Worm (Caenorhabditis elegans) whole organism, mixed stage, embryonic: Measurements from ENCODE around the gene K03B8.4.

Experiments used
- M03D4.4 ChIP-seq: sonication (generic microtip); optimal IDR thresholded peaks from 2 replicates; lab custom pipeline; 2017; ENCODE audit warnings: mild to moderate bottlenecking, missing genetic modification characterization, missing compliant biosample characterization
- bed-3 ChIP-seq: fragments of 200-800 bp; sonication (Bioruptor generic); optimal IDR thresholded peaks from 3 replicates; lab custom pipeline; 2018; ENCODE audit warnings: mild to moderate bottlenecking, missing genetic modification characterization, moderate library complexity, missing compliant biosample characterization
- blmp-1 ChIP-seq: fragments of 150-350 bp; optimal IDR thresholded peaks from 2 replicates; lab custom pipeline; 2014; ENCODE audit warnings: missing biosample characterization, missing genetic modification characterization
- ceh-39 ChIP-seq: fragments of 150-350 bp; optimal IDR thresholded peaks from 2 replicates; lab custom pipeline; 2014; ENCODE audit warnings: missing biosample characterization, missing genetic modification characterization
- ceh-43 ChIP-seq: fragments of 200-800 bp; sonication (Bioruptor generic); optimal IDR thresholded peaks from 2 replicates; lab custom pipeline; 2018; ENCODE audit warnings: mild to moderate bottlenecking, missing genetic modification characterization, moderate library complexity, missing compliant biosample characterization
- ceh-83 ChIP-seq: fragments of 200-800 bp; sonication (Bioruptor generic); optimal IDR thresholded peaks from 2 replicates; lab custom pipeline; 2018; ENCODE audit warnings: mild to moderate bottlenecking, missing genetic modification characterization, missing compliant biosample characterization
- ces-1 ChIP-seq: fragments of 150-350 bp; optimal IDR thresholded peaks from 2 replicates; lab custom pipeline; 2014; ENCODE audit warnings: missing biosample characterization, missing genetic modification reagents, missing genetic modification characterization
- cnd-1 ChIP-seq: fragments of 200-800 bp; sonication (Bioruptor generic); optimal IDR thresholded peaks from 2 replicates; lab custom pipeline; 2018; ENCODE audit warnings: mild to moderate bottlenecking, missing genetic modification characterization, missing compliant biosample characterization
- drap-1 ChIP-seq: fragments of 200-800 bp; sonication (Bioruptor generic); optimal IDR thresholded peaks from 3 replicates; lab custom pipeline; 2018; ENCODE audit warnings: mild to moderate bottlenecking, missing genetic modification characterization, missing compliant biosample characterization
- elt-1 ChIP-seq: sonication (generic microtip); optimal IDR thresholded peaks from 2 replicates; lab custom pipeline; 2017; ENCODE audit warnings: missing genetic modification characterization, mild to moderate bottlenecking, missing compliant biosample characterization, antibody characterized with exemption, moderate library complexity, borderline replicate concordance; ENCODE audit not compliant: insufficient read depth
- elt-3 ChIP-seq: fragments of 150-350 bp; optimal IDR thresholded peaks from 2 replicates; lab custom pipeline; 2014; ENCODE audit warnings: missing biosample characterization, missing genetic modification characterization
- flh-1 ChIP-seq: fragments of 200-800 bp; sonication (Bioruptor generic); optimal IDR thresholded peaks from 2 replicates; lab custom pipeline; 2018; ENCODE audit warnings: mild to moderate bottlenecking, missing genetic modification characterization, moderate library complexity, missing compliant biosample characterization
- ham-2 ChIP-seq: fragments of 200-800 bp; sonication (Bioruptor generic); optimal IDR thresholded peaks from 2 replicates; lab custom pipeline; 2018; ENCODE audit warnings: mild to moderate bottlenecking, missing genetic modification characterization, missing compliant biosample characterization
- hlh-1 ChIP-seq: fragments of 150-350 bp; optimal IDR thresholded peaks from 2 replicates; lab custom pipeline; 2014; ENCODE audit warnings: missing biosample characterization, missing genetic modification reagents, missing genetic modification characterization
- lin-13 ChIP-seq: fragments of 150-350 bp; optimal IDR thresholded peaks from 2 replicates; lab custom pipeline; 2014; ENCODE audit warnings: missing biosample characterization, missing genetic modification characterization
- lin-32 ChIP-seq: fragments of 200-800 bp; sonication (Bioruptor generic); optimal IDR thresholded peaks from 2 replicates; lab custom pipeline; 2018; ENCODE audit warnings: mild to moderate bottlenecking, missing genetic modification characterization, missing compliant biosample characterization
- lsy-2 ChIP-seq: fragments of 150-350 bp; optimal IDR thresholded peaks from 2 replicates; lab custom pipeline; 2014; ENCODE audit warnings: missing biosample characterization, missing genetic modification characterization
- mab-5 ChIP-seq: fragments of 150-350 bp; optimal IDR thresholded peaks from 2 replicates; lab custom pipeline; 2014; ENCODE audit warnings: missing biosample characterization, missing genetic modification characterization
- mep-1 ChIP-seq: fragments of 150-350 bp; optimal IDR thresholded peaks from 2 replicates; lab custom pipeline; 2017; ENCODE audit warnings: missing biosample characterization, missing genetic modification reagents, missing genetic modification characterization, inconsistent platforms
- nhr-2 ChIP-seq: fragments of 150-350 bp; optimal IDR thresholded peaks from 2 replicates; lab custom pipeline; 2014; ENCODE audit warnings: missing biosample characterization, missing genetic modification characterization
- nhr-237 ChIP-seq: fragments of 150-350 bp; optimal IDR thresholded peaks from 2 replicates; lab custom pipeline; 2014; ENCODE audit warnings: missing biosample characterization, missing genetic modification characterization
- nhr-28 ChIP-seq: fragments of 150-350 bp; optimal IDR thresholded peaks from 2 replicates; lab custom pipeline; 2014; ENCODE audit warnings: missing biosample characterization, missing genetic modification characterization
- nhr-76 ChIP-seq: sonication (generic microtip); optimal IDR thresholded peaks from 2 replicates; lab custom pipeline; 2017; ENCODE audit warnings: missing biosample characterization, missing genetic modification characterization
- pha-4 ChIP-seq: fragments of 150-350 bp; optimal IDR thresholded peaks from 2 replicates; lab custom pipeline; 2018; ENCODE audit warnings: missing biosample characterization, missing genetic modification reagents, missing genetic modification characterization
- sem-2 ChIP-seq: fragments of 200-800 bp; sonication (Bioruptor generic); optimal IDR thresholded peaks from 2 replicates; lab custom pipeline; 2018; ENCODE audit warnings: mild to moderate bottlenecking, missing genetic modification characterization, missing compliant biosample characterization
- snpc-4 ChIP-seq: fragments of 150-350 bp; optimal IDR thresholded peaks from 2 replicates; lab custom pipeline; 2014; ENCODE audit warnings: missing biosample characterization, missing genetic modification characterization
- sptf-1 ChIP-seq: sonication (generic microtip); optimal IDR thresholded peaks from 2 replicates; lab custom pipeline; 2017; ENCODE audit warnings: mild to moderate bottlenecking, missing genetic modification characterization, moderate library complexity, missing compliant biosample characterization
- tbx-8 ChIP-seq: fragments of 200-800 bp; sonication (Bioruptor generic); optimal IDR thresholded peaks from 2 replicates; lab custom pipeline; 2018; ENCODE audit warnings: mild to moderate bottlenecking, missing genetic modification characterization, moderate library complexity, missing compliant biosample characterization
- unc-120 ChIP-seq: sonication (generic microtip); optimal IDR thresholded peaks from 2 replicates; lab custom pipeline; 2017; ENCODE audit warnings: missing genetic modification characterization, missing compliant biosample characterization; ENCODE audit not compliant: poor library complexity, severe bottlenecking
- unc-39 ChIP-seq: fragments of 150-350 bp; optimal IDR thresholded peaks from 2 replicates; lab custom pipeline; 2014; ENCODE audit warnings: missing biosample characterization, missing genetic modification characterization
- unc-62 ChIP-seq: fragments of 150-350 bp; optimal IDR thresholded peaks from 2 replicates; lab custom pipeline; 2014; ENCODE audit warnings: missing biosample characterization, missing genetic modification reagents, missing genetic modification characterization
- ztf-11 ChIP-seq: fragments of 150-350 bp; optimal IDR thresholded peaks from 2 replicates; lab custom pipeline; 2014; ENCODE audit warnings: missing biosample characterization, missing genetic modification characterization

K03B8.4 gene

ce11 chrV:11412125-11412524 lies 17.2 kb upstream of the K03B8.4 start:
- TF ChIP-seq nhr-2 (tag; lab: Kevin White, UChicago) = no peak
- no peak for TF ChIP-seq drap-1
- no peak for TF ChIP-seq sptf-1 (tag; lab: Kevin White, UChicago)
- TF ChIP-seq lin-32 (GFP tag; lab: Kevin White, UChicago) = no peak
- TF ChIP-seq nhr-28 (tag; lab: Kevin White, UChicago) = no peak
- TF ChIP-seq ceh-39 (tag; lab: Kevin White, UChicago) = no peak
- no peak for TF ChIP-seq blmp-1 (tag; lab: Kevin White, UChicago)
- no peak for TF ChIP-seq snpc-4
- no peak for TF ChIP-seq unc-120 (tag; lab: Kevin White, UChicago)
- TF ChIP-seq bed-3 (GFP tag; lab: Kevin White, UChicago) = no peak
- TF ChIP-seq mab-5 (tag; lab: Kevin White, UChicago) = no peak
- TF ChIP-seq nhr-237 = no peak
- no peak for TF ChIP-seq ceh-83
- no peak for TF ChIP-seq mep-1

- no peak for TF ChIP-seq elt-3 (tag; lab: Kevin White, UChicago)
- TF ChIP-seq lin-13 (tag; lab: Kevin White, UChicago) = no peak
- no peak for TF ChIP-seq sptf-1 (tag; lab: Kevin White, UChicago)
- no peak for TF ChIP-seq nhr-2 (tag; lab: Kevin White, UChicago)
- TF ChIP-seq cnd-1 (tag; lab: Kevin White, UChicago) = no peak
- TF ChIP-seq elt-1 (tag; lab: Kevin White, UChicago) = no peak
- TF ChIP-seq tbx-8 (GFP tag; lab: Kevin White, UChicago) = no peak
- TF ChIP-seq hlh-1 (tag; lab: Kevin White, UChicago) = no peak
- TF ChIP-seq ceh-43 (GFP tag; lab: Kevin White, UChicago) = no peak
- no peak for TF ChIP-seq ceh-39 (tag; lab: Kevin White, UChicago)
- TF ChIP-seq pha-4 = no peak
- TF ChIP-seq unc-39 (tag; lab: Kevin White, UChicago) = no peak
- no peak for TF ChIP-seq nhr-28 (tag; lab: Kevin White, UChicago)
- TF ChIP-seq lsy-2 (tag; lab: Kevin White, UChicago) = no peak
- no peak for TF ChIP-seq snpc-4
- no peak for TF ChIP-seq ces-1 (GFP tag; lab: Kevin White, UChicago)
- TF ChIP-seq mep-1 = no peak
- TF ChIP-seq bed-3 (GFP tag; lab: Kevin White, UChicago) = no peak
These were observed 16.1 kb upstream of the K03B8.4 start, which contains the start of the genes K03B8.8 and grl-3 for ce11 chrV:11410902-11411561. Gene K03B8.8 (minus strand): TSS chrV:11411002. Gene grl-3 (plus strand): TSS chrV:11411511.

DNA sequence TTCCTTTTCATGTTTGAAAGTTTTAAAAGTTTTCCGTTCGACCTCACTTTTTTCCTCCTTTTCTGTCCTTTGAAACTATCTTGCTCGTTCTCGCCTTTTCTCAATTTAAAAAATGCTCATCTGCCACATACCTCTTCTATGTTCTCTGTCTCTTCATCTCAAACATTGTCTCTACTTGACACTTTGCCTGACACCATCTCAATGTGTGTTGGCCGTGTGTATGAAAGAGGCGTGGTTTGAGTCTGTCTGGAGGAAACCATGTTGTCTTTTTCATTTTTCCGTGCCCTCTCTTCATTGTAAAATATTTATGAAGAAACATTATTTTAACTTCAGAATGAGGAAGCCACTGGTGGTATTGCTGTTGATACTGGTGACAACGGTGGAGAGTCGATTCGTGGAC lies 12.3 kb upstream of the K03B8.4 start, which contains the start of gene K03B8.6:
TSS of gene K03B8.6 (plus strand) at position 334 of the 400 bp plus-strand sequence.
- TF ChIP-seq nhr-76 (tag; lab: Kevin White, UChicago) (no peak), blmp-1 (tag; lab: Kevin White, UChicago) (no peak), unc-62 (GFP tag; lab: Kevin White, UChicago) (no peak), lin-13 (tag; lab: Kevin White, UChicago) (no peak), ham-2 (GFP tag; lab: Kevin White, UChicago) (no peak), unc-120 (tag; lab: Kevin White, UChicago) (no peak), cnd-1 (tag; lab: Kevin White, UChicago) (no peak), hlh-1 (tag; lab: Kevin White, UChicago) (no peak), unc-39 (tag; lab: Kevin White, UChicago) (no peak), M03D4.4 (no peak), sptf-1 (tag; lab: Kevin White, UChicago) (no peak), flh-1 (GFP tag; lab: Kevin White, UChicago) (no peak), nhr-237 (no peak)

ce11 chrV:11403702-11404101 lies 8.8 kb upstream of the K03B8.4 start:
- TF ChIP-seq ztf-11 (no peak), ceh-39 (tag; lab: Kevin White, UChicago) (no peak), sem-2 (GFP tag; lab: Kevin White, UChicago) (no peak), unc-120 (tag; lab: Kevin White, UChicago) (no peak), elt-3 (tag; lab: Kevin White, UChicago) (no peak), lin-32 (GFP tag; lab: Kevin White, UChicago) (no peak), hlh-1 (tag; lab: Kevin White, UChicago) (no peak), nhr-2 (tag; lab: Kevin White, UChicago) (no peak)
